Worm (Caenorhabditis elegans) whole organism, L2 larva: Measurements from ENCODE around the gene T27E4.7.
A peak's percentile ranks its signal among the peaks of the same experiment; 100 is the strongest.

ENCODE experiments used
- C34F6.9 ChIP-seq: fragments of 150-350 bp; optimal IDR thresholded peaks from 2 replicates; lab custom pipeline; 2014; ENCODE audit warnings: missing biosample characterization, missing genetic modification characterization
- F13H6.1 ChIP-seq: sonication (generic microtip); optimal IDR thresholded peaks from 2 replicates; lab custom pipeline; 2016; ENCODE audit warnings: missing genetic modification characterization, missing compliant biosample characterization
- R02D3.7 ChIP-seq: fragments of 150-350 bp; optimal IDR thresholded peaks from 2 replicates; lab custom pipeline; 2014; ENCODE audit warnings: missing biosample characterization, missing genetic modification characterization
- Y55F3AM.14 ChIP-seq: fragments of 200-800 bp; sonication (Bioruptor generic); optimal IDR thresholded peaks from 2 replicates; lab custom pipeline; 2018; ENCODE audit warnings: mild to moderate bottlenecking, missing genetic modification characterization, missing compliant biosample characterization
- ZK546.5 ChIP-seq: sonication (generic microtip); optimal IDR thresholded peaks from 2 replicates; lab custom pipeline; 2017; ENCODE audit warnings: missing biosample characterization, missing genetic modification characterization
- alr-1 ChIP-seq: fragments of 150-350 bp; optimal IDR thresholded peaks from 2 replicates; lab custom pipeline; 2014; ENCODE audit warnings: missing biosample characterization, missing genetic modification characterization
- aly-2 ChIP-seq: fragments of 150-350 bp; optimal IDR thresholded peaks from 2 replicates; lab custom pipeline; 2014; ENCODE audit warnings: missing biosample characterization, missing genetic modification characterization
- ama-1 ChIP-seq: fragments of 150-350 bp; optimal IDR thresholded peaks from 2 replicates; lab custom pipeline; 2018; ENCODE audit warnings: inconsistent platforms
- blmp-1 ChIP-seq: sonication (generic microtip); optimal IDR thresholded peaks from 2 replicates; lab custom pipeline; 2017; ENCODE audit warnings: missing genetic modification characterization, mild to moderate bottlenecking, missing compliant biosample characterization, antibody characterized with exemption, moderate library complexity; ENCODE audit not compliant: insufficient read depth
- ceh-16 ChIP-seq: fragments of 150-350 bp; optimal IDR thresholded peaks from 2 replicates; lab custom pipeline; 2014; ENCODE audit warnings: missing biosample characterization, missing genetic modification characterization
- ceh-82 ChIP-seq: fragments of 150-350 bp; optimal IDR thresholded peaks from 2 replicates; lab custom pipeline; 2014; ENCODE audit warnings: missing biosample characterization, missing genetic modification characterization
- crh-2 ChIP-seq: sonication (generic microtip); optimal IDR thresholded peaks from 2 replicates; lab custom pipeline; 2017; ENCODE audit warnings: missing biosample characterization, missing genetic modification characterization
- dmd-4 ChIP-seq: sonication (generic microtip); optimal IDR thresholded peaks from 2 replicates; lab custom pipeline; 2017; ENCODE audit warnings: missing biosample characterization, missing genetic modification characterization
- egl-27 ChIP-seq: sonication (generic microtip); optimal IDR thresholded peaks from 3 replicates; lab custom pipeline; 2017; ENCODE audit warnings: missing biosample characterization, missing genetic modification reagents, missing genetic modification characterization
- elt-1 ChIP-seq: fragments of 150-350 bp; optimal IDR thresholded peaks from 2 replicates; lab custom pipeline; 2014; ENCODE audit warnings: missing biosample characterization, missing genetic modification characterization
- elt-3 ChIP-seq: sonication (generic microtip); optimal IDR thresholded peaks from 2 replicates; lab custom pipeline; 2017; ENCODE audit warnings: missing biosample characterization, missing genetic modification characterization
- fos-1 ChIP-seq: fragments of 150-350 bp; optimal IDR thresholded peaks from 2 replicates; lab custom pipeline; 2014; ENCODE audit warnings: missing biosample characterization, missing genetic modification characterization
- gmeb-1 ChIP-seq: fragments of 150-350 bp; optimal IDR thresholded peaks from 2 replicates; lab custom pipeline; 2014; ENCODE audit warnings: missing biosample characterization, missing genetic modification characterization
- lin-11 ChIP-seq: fragments of 150-350 bp; sonication (generic microtip); optimal IDR thresholded peaks from 2 replicates; lab custom pipeline; 2014; ENCODE audit warnings: missing biosample characterization, missing genetic modification characterization, inconsistent platforms, mixed read lengths
- lin-13 ChIP-seq: fragments of 150-350 bp; optimal IDR thresholded peaks from 2 replicates; lab custom pipeline; 2014; ENCODE audit warnings: missing biosample characterization, missing genetic modification reagents, missing genetic modification characterization
- lin-39 ChIP-seq: fragments of 150-350 bp; optimal IDR thresholded peaks from 2 replicates; lab custom pipeline; 2014; ENCODE audit warnings: missing biosample characterization, missing genetic modification reagents, missing genetic modification characterization
- lsy-2 ChIP-seq, 2 experiments: fragments of 150-350 bp in 1 of 2; sonication (generic microtip) in 1 of 2; optimal IDR thresholded peaks; 2 replicates each; lab custom pipeline; 2014 to 2017; ENCODE audit warnings: missing biosample characterization in 2 of 2, missing genetic modification characterization in 2 of 2
- mab-5 ChIP-seq: fragments of 150-350 bp; optimal IDR thresholded peaks from 2 replicates; lab custom pipeline; 2014; ENCODE audit warnings: missing biosample characterization, missing genetic modification characterization
- mbf-1 ChIP-seq: sonication (generic microtip); optimal IDR thresholded peaks from 2 replicates; lab custom pipeline; 2017; ENCODE audit warnings: missing biosample characterization, missing genetic modification characterization
- mdl-1 ChIP-seq, 2 experiments: fragments of 150-350 bp in 1 of 2; sonication (generic microtip) in 1 of 2; optimal IDR thresholded peaks; 2 replicates each; lab custom pipeline; 2017; ENCODE audit warnings: missing biosample characterization in 2 of 2, missing genetic modification characterization in 2 of 2
- nhr-10 ChIP-seq: sonication (generic microtip); optimal IDR thresholded peaks from 2 replicates; lab custom pipeline; 2017; ENCODE audit warnings: missing biosample characterization, missing genetic modification characterization
- nhr-11 ChIP-seq: fragments of 150-350 bp; optimal IDR thresholded peaks from 2 replicates; lab custom pipeline; 2014; ENCODE audit warnings: missing biosample characterization, missing genetic modification characterization
- nhr-12 ChIP-seq: fragments of 150-350 bp; optimal IDR thresholded peaks from 2 replicates; lab custom pipeline; 2014; ENCODE audit warnings: missing biosample characterization, missing genetic modification characterization
- nhr-129 ChIP-seq: fragments of 150-350 bp; optimal IDR thresholded peaks from 2 replicates; lab custom pipeline; 2014; ENCODE audit warnings: missing biosample characterization, missing genetic modification characterization
- nhr-21 ChIP-seq: fragments of 150-350 bp; optimal IDR thresholded peaks from 2 replicates; lab custom pipeline; 2014; ENCODE audit warnings: missing biosample characterization, missing genetic modification characterization
- nhr-23 ChIP-seq: fragments of 150-350 bp; optimal IDR thresholded peaks from 2 replicates; lab custom pipeline; 2014; ENCODE audit warnings: missing biosample characterization, missing genetic modification reagents, missing genetic modification characterization
- nhr-237 ChIP-seq: fragments of 150-350 bp; optimal IDR thresholded peaks from 2 replicates; lab custom pipeline; 2014; ENCODE audit warnings: missing biosample characterization, missing genetic modification characterization
- nhr-25 ChIP-seq: fragments of 150-350 bp; sonication (generic microtip); optimal IDR thresholded peaks from 3 replicates; lab custom pipeline; 2014; ENCODE audit warnings: missing biosample characterization, missing genetic modification characterization
- nhr-6 ChIP-seq: fragments of 150-350 bp; optimal IDR thresholded peaks from 2 replicates; lab custom pipeline; 2014; ENCODE audit warnings: missing biosample characterization, missing genetic modification characterization
- nhr-77 ChIP-seq: fragments of 150-350 bp; optimal IDR thresholded peaks from 2 replicates; lab custom pipeline; 2014; ENCODE audit warnings: missing biosample characterization, missing genetic modification characterization
- peb-1 ChIP-seq: fragments of 150-350 bp; optimal IDR thresholded peaks from 2 replicates; lab custom pipeline; 2014; ENCODE audit warnings: missing biosample characterization, missing genetic modification characterization
- sem-4 ChIP-seq: fragments of 150-350 bp; optimal IDR thresholded peaks from 2 replicates; lab custom pipeline; 2014; ENCODE audit warnings: missing biosample characterization, missing genetic modification reagents, missing genetic modification characterization
- skn-1 ChIP-seq: sonication (generic microtip); optimal IDR thresholded peaks from 2 replicates; lab custom pipeline; 2017; ENCODE audit warnings: missing biosample characterization, missing genetic modification characterization
- sma-9 ChIP-seq, 2 experiments: fragments of 150-350 bp in 1 of 2; sonication (generic microtip) in 1 of 2; optimal IDR thresholded peaks; 2 replicates each; lab custom pipeline; 2014 to 2016; ENCODE audit warnings: missing genetic modification characterization in 2 of 2, mild to moderate bottlenecking in 1 of 2, missing biosample characterization in 1 of 2, missing compliant biosample characterization in 1 of 2, missing genetic modification reagents in 1 of 2, moderate library complexity in 1 of 2
- snpc-4 ChIP-seq: fragments of 150-350 bp; optimal IDR thresholded peaks from 2 replicates; lab custom pipeline; 2014; ENCODE audit warnings: missing biosample characterization, missing genetic modification characterization
- unc-39 ChIP-seq: fragments of 150-350 bp; optimal IDR thresholded peaks from 2 replicates; lab custom pipeline; 2014; ENCODE audit warnings: missing biosample characterization, missing genetic modification characterization
- unc-55 ChIP-seq: fragments of 150-350 bp; sonication (generic microtip); optimal IDR thresholded peaks from 3 replicates; lab custom pipeline; 2014; ENCODE audit warnings: missing biosample characterization, missing genetic modification reagents, missing genetic modification characterization
- unc-62 ChIP-seq: fragments of 150-350 bp; optimal IDR thresholded peaks from 2 replicates; lab custom pipeline; 2014; ENCODE audit warnings: missing biosample characterization, missing genetic modification reagents, missing genetic modification characterization
- zag-1 ChIP-seq: fragments of 150-350 bp; optimal IDR thresholded peaks from 2 replicates; lab custom pipeline; 2014; ENCODE audit warnings: missing biosample characterization, missing genetic modification characterization
- ztf-1 ChIP-seq: fragments of 200-800 bp; sonication (Bioruptor generic); conservative IDR thresholded peaks from 2 replicates; pipeline ENCODE4 v1.3.6; 2022; ENCODE audit warnings: missing genetic modification characterization, missing compliant biosample characterization
- ztf-11 ChIP-seq: sonication (generic microtip); optimal IDR thresholded peaks from 2 replicates; lab custom pipeline; 2017; ENCODE audit warnings: missing biosample characterization, missing genetic modification characterization
- ztf-4 ChIP-seq: fragments of 150-350 bp; optimal IDR thresholded peaks from 2 replicates; lab custom pipeline; 2014; ENCODE audit warnings: missing biosample characterization, missing genetic modification characterization

T27E4.7 gene

DNA sequence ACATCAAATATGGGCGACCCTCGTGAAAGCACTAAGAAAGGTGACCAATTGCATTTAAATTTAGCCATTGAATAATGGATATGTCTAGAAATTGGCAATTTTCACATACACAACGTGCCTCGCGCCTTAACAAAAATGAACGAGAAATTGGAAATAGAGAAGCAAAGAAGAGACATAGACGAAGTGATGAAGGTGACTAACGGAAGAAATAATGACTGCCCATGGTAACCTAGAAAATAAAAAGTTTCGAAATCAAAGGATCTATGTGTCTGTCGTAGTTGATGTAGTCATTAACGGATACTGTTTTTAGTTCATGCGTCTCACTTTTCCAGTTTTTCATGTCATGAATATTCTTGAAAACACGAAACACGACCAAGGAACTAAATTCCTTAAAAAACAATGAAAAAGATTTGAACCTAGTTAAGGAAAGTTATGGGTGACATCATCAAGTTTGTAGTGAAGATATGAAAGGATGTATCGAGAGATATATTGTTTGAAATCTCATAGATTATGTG lies 2.0 kb upstream of the T27E4.7 start:
- TF ChIP-seq blmp-1 (no peak), nhr-25 (peak; percentile 6)

DNA sequence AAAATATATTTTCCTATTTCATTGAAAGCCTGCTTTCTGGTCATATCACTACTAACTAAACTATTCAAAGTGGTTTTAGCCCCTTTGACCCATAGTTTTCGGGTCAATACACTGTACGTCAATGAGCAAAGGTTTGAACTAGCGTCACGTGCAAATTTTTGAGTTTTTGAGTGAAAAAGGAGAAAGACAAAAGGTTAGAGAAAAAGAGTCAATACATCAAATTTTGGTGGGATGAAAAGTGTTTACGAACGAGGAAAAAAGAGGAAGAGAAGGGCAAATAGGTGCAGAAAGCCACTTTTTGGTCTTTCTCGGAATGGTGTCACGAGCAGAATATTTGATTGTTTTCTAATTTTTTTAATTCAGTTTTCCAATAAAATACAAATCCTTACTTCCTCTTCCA lies 295 bp downstream of the T27E4.7 start:
- TF ChIP-seq dmd-4 (tag; lab: Kevin White, UChicago) (no peak), ama-1 (lab: Kevin White, UChicago) (peak; percentile 24), snpc-4 (tag; lab: Kevin White, UChicago) (no peak), mdl-1 (tag; optimal IDR thresholded peaks at IDR 0.05; lab: Kevin White, UChicago) (peak; percentile 13 to 17), elt-1 (tag; lab: Kevin White, UChicago) (no peak), elt-3 (tag; lab: Kevin White, UChicago) (no peak), ceh-16 (tag; lab: Kevin White, UChicago) (no peak), egl-27 (tag; lab: Kevin White, UChicago) (no peak), fos-1 (tag; lab: Kevin White, UChicago) (no peak), aly-2 (no peak), ztf-4 (tag; lab: Kevin White, UChicago) (no peak), C34F6.9 (tag; lab: Kevin White, UChicago) (no peak), lin-11 (tag; lab: Kevin White, UChicago) (no peak), gmeb-1 (no peak), ztf-1 (GFP tag; lab: Robert Waterston, UW) (no peak), blmp-1 (no peak), alr-1 (tag; lab: Kevin White, UChicago) (no peak), mbf-1 (no peak), ZK546.5 (no peak), nhr-21 (tag; lab: Kevin White, UChicago) (no peak), crh-2 (tag; lab: Kevin White, UChicago) (peak; percentile 2), mab-5 (tag; lab: Kevin White, UChicago) (no peak), Y55F3AM.14 (no peak), F13H6.1 (tag; lab: Kevin White, UChicago) (peak; percentile 38), unc-62 (GFP tag; lab: Kevin White, UChicago) (no peak), unc-55 (GFP tag; lab: Kevin White, UChicago) (peak; percentile 15), lin-39 (no peak), nhr-237 (tag; lab: Kevin White, UChicago) (no peak), nhr-10 (tag; lab: Kevin White, UChicago) (no peak), nhr-25 (no peak), lsy-2 (tag; optimal IDR thresholded peaks at IDR 0.05; lab: Kevin White, UChicago) (no peak), ztf-11 (tag; lab: Kevin White, UChicago) (no peak), zag-1 (no peak), lin-13 (GFP tag; lab: Kevin White, UChicago) (no peak), nhr-11 (tag; lab: Kevin White, UChicago) (no peak), nhr-129 (tag; lab: Kevin White, UChicago) (peak; percentile 54), ceh-82 (tag; lab: Kevin White, UChicago) (no peak), sma-9 (GFP tag; optimal IDR thresholded peaks at IDR 0.05; lab: Kevin White, UChicago) (peak; percentile 60), sma-9 (tag; optimal IDR thresholded peaks at IDR 0.05; lab: Kevin White, UChicago) (no peak), nhr-6 (no peak), peb-1 (no peak), skn-1 (tag; lab: Kevin White, UChicago) (no peak), nhr-23 (tag; lab: Kevin White, UChicago) (no peak), unc-39 (no peak), nhr-77 (tag; lab: Kevin White, UChicago) (no peak), sem-4 (tag; lab: Kevin White, UChicago) (no peak), nhr-12 (tag; lab: Kevin White, UChicago) (no peak), R02D3.7 (no peak)
